Fruit fly (Drosophila melanogaster): ENCODE measurements around the gene Glg1.

DNA sequence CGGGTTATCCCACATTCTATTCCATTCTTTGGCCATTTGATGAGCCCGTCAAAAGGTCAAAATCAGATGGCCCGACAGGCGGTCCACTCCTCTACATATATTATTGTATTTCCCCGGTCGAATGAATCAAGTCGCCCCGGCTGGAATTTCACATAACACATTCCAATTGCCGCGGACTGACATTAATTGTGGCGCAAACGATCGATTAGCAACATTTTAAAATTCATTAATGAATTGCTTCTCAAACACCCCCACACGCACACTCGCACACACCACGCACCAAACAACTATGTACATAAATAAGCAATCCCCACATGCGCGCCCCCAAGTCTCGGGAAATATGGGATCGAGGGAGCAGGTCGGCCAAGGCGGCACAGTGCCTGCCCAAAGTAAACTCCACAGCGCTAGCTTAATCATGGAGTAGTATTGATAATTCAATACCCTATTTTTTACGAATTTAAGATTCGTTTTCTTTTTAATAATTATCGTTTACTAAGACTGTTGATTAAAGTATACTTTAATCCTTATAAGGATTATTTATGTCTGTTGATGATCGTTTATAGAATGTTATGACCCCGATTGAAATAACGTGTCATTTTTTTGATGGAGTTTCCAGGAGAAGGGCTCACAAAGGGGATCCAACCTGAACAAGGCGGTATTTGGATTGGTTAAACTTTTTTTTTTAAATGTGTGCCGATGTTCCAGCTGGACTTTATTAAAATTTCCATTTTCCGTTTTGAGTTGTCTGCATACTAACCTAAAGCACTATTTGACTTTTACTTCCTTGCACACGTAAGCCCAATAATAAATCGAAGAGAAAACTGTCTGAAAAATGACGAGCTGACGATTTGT is 41.9 kb downstream of the Glg1 start:
- TF ChIP-seq insv (optimal IDR thresholded peaks at IDR 0.05) (no peak), ttk (optimal IDR thresholded peaks at IDR 0.05) (no peak), h (optimal IDR thresholded peaks at IDR 0.05) (no peak), psq (optimal IDR thresholded peaks at IDR 0.05) (no peak), Sin3A (optimal IDR thresholded peaks at IDR 0.05) (no peak), Myc (optimal IDR thresholded peaks at IDR 0.05) (no peak)
